Worm (Caenorhabditis elegans) whole organism, L4 larva: ENCODE data around the gene npr-26.

Experiments used
- F10B5.3 ChIP-seq: sonication (generic microtip); optimal IDR thresholded peaks from 2 replicates; lab custom pipeline; 2016; ENCODE audit warnings: mild to moderate bottlenecking, missing genetic modification characterization, missing compliant biosample characterization
- R02D3.7 ChIP-seq: fragments of 150-350 bp; sonication (generic microtip); optimal IDR thresholded peaks from 3 replicates; lab custom pipeline; 2014; ENCODE audit warnings: missing biosample characterization, missing genetic modification characterization
- Y105C5A.15 ChIP-seq: fragments of 200-800 bp; sonication (Bioruptor generic); IDR thresholded peaks from 2 replicates; pipeline ENCODE4 v1.3.6; 2022; ENCODE audit warnings: missing genetic modification characterization, missing compliant biosample characterization
- aha-1 ChIP-seq: fragments of 150-350 bp; peaks from one replicate; lab custom pipeline; 2014; ENCODE audit warnings: missing biosample characterization, missing genetic modification characterization
- ama-1 ChIP-seq: fragments of 150-350 bp; optimal IDR thresholded peaks from 2 replicates; lab custom pipeline; 2014; ENCODE audit warnings: inconsistent platforms, mixed read lengths
- arid-1 ChIP-seq: fragments of 200-800 bp; sonication (Bioruptor generic); conservative IDR thresholded peaks from 2 replicates; pipeline ENCODE4 v1.3.6; 2022; ENCODE audit warnings: missing genetic modification reagents, missing genetic modification characterization, missing compliant biosample characterization
- ceh-82 ChIP-seq: sonication (generic microtip); optimal IDR thresholded peaks from 2 replicates; lab custom pipeline; 2017; ENCODE audit warnings: missing biosample characterization, missing genetic modification characterization
- cey-2 ChIP-seq: sonication (generic microtip); optimal IDR thresholded peaks from 3 replicates; lab custom pipeline; 2017; ENCODE audit warnings: missing genetic modification characterization, mild to moderate bottlenecking, missing compliant biosample characterization, antibody characterized with exemption, borderline replicate concordance; ENCODE audit not compliant: insufficient read depth
- ctbp-1 ChIP-seq: fragments of 200-800 bp; sonication (Bioruptor generic); IDR thresholded peaks from 2 replicates; pipeline ENCODE4 v1.3.6; 2022; ENCODE audit warnings: missing genetic modification reagents, missing genetic modification characterization, missing compliant biosample characterization
- daf-16 ChIP-seq, 3 experiments: sonication (generic microtip); optimal IDR thresholded peaks; 2 replicates each; lab custom pipeline; 2016 to 2017; ENCODE audit warnings: missing genetic modification characterization in 3 of 3, missing genetic modification reagents in 3 of 3, mild to moderate bottlenecking in 2 of 3, missing compliant biosample characterization in 2 of 3, missing biosample characterization in 1 of 3, moderate library complexity in 1 of 3
- dmd-6 ChIP-seq: fragments of 200-800 bp; sonication (Bioruptor generic); IDR thresholded peaks from 2 replicates; pipeline ENCODE4 v1.3.6; 2022; ENCODE audit warnings: missing genetic modification reagents, missing genetic modification characterization, missing compliant biosample characterization
- dmd-8 ChIP-seq: fragments of 200-800 bp; sonication (Bioruptor generic); IDR thresholded peaks from 2 replicates; pipeline ENCODE4 v1.3.6; 2022; ENCODE audit warnings: missing genetic modification characterization, missing compliant biosample characterization
- jun-1 ChIP-seq: fragments of 150-350 bp; optimal IDR thresholded peaks from 2 replicates; lab custom pipeline; 2014; ENCODE audit warnings: missing biosample characterization, missing genetic modification reagents, missing genetic modification characterization
- lin-15B ChIP-seq: fragments of 150-350 bp; sonication (generic microtip); optimal IDR thresholded peaks from 3 replicates; lab custom pipeline; 2014; ENCODE audit warnings: missing biosample characterization, missing genetic modification characterization
- lin-29 ChIP-seq: fragments of 200-800 bp; sonication (Bioruptor generic); IDR thresholded peaks from 2 replicates; pipeline ENCODE4 v1.3.6; 2022; ENCODE audit warnings: missing genetic modification reagents, missing genetic modification characterization, missing compliant biosample characterization
- lin-38 ChIP-seq: fragments of 200-800 bp; sonication (Bioruptor generic); IDR thresholded peaks from 2 replicates; pipeline ENCODE4 v1.3.6; 2022; ENCODE audit warnings: missing genetic modification reagents, missing genetic modification characterization, missing compliant biosample characterization
- lsy-2 ChIP-seq, 2 experiments: fragments of 150-350 bp in 1 of 2; sonication (generic microtip) in 1 of 2; optimal IDR thresholded peaks; 2 replicates each; lab custom pipeline; 2014 to 2017; ENCODE audit warnings: missing biosample characterization in 2 of 2, missing genetic modification characterization in 2 of 2
- mdt-29 ChIP-seq: fragments of 200-800 bp; sonication (Bioruptor generic); IDR thresholded peaks from 2 replicates; pipeline ENCODE4 v1.3.6; 2022; ENCODE audit warnings: missing genetic modification reagents, missing genetic modification characterization, missing compliant biosample characterization
- mep-1 ChIP-seq: fragments of 150-350 bp; sonication (generic microtip); optimal IDR thresholded peaks from 3 replicates; lab custom pipeline; 2014; ENCODE audit warnings: missing biosample characterization, missing genetic modification characterization
- nhr-102 ChIP-seq: sonication (generic microtip); optimal IDR thresholded peaks from 2 replicates; lab custom pipeline; 2016; ENCODE audit warnings: mild to moderate bottlenecking, missing genetic modification characterization, moderate library complexity, missing compliant biosample characterization
- nhr-11 ChIP-seq: fragments of 150-350 bp; optimal IDR thresholded peaks from 2 replicates; lab custom pipeline; 2014; ENCODE audit warnings: missing biosample characterization, missing genetic modification characterization
- nhr-237 ChIP-seq: sonication (generic microtip); optimal IDR thresholded peaks from 2 replicates; lab custom pipeline; 2017; ENCODE audit warnings: missing biosample characterization, missing genetic modification characterization
- nhr-28 ChIP-seq: fragments of 150-350 bp; optimal IDR thresholded peaks from 2 replicates; lab custom pipeline; 2014; ENCODE audit warnings: missing biosample characterization, missing genetic modification characterization
- nhr-48 ChIP-seq: sonication (generic microtip); optimal IDR thresholded peaks from 2 replicates; lab custom pipeline; 2016; ENCODE audit warnings: mild to moderate bottlenecking, missing genetic modification characterization, missing compliant biosample characterization
- nhr-6 ChIP-seq: fragments of 150-350 bp; optimal IDR thresholded peaks from 2 replicates; lab custom pipeline; 2014; ENCODE audit warnings: missing biosample characterization, missing genetic modification characterization
- pha-4 ChIP-seq, 2 experiments: fragments of 150-350 bp in 1 of 2; fragments of 200-800 bp in 1 of 2; sonication (Bioruptor generic) in 1 of 2; IDR thresholded peaks in 1 of 2; optimal IDR thresholded peaks in 1 of 2; 2 replicates each; pipeline versions ENCODE4 v1.3.6 to Lab custom; 2014 to 2022; ENCODE audit warnings: missing genetic modification characterization in 2 of 2, missing genetic modification reagents in 2 of 2, missing biosample characterization in 1 of 2, missing compliant biosample characterization in 1 of 2
- sdz-12 ChIP-seq: fragments of 200-800 bp; sonication (Bioruptor generic); optimal IDR thresholded peaks from 2 replicates; lab custom pipeline; 2018; ENCODE audit warnings: mild to moderate bottlenecking, missing genetic modification characterization, missing compliant biosample characterization
- snpc-1.2 ChIP-seq: fragments of 200-800 bp; sonication (Bioruptor generic); IDR thresholded peaks from 2 replicates; pipeline ENCODE4 v1.3.6; 2022; ENCODE audit warnings: missing genetic modification reagents, missing genetic modification characterization, missing compliant biosample characterization
- spr-3 ChIP-seq: fragments of 200-800 bp; sonication (Bioruptor generic); optimal IDR thresholded peaks from 2 replicates; lab custom pipeline; 2018; ENCODE audit warnings: mild to moderate bottlenecking, missing genetic modification characterization, missing compliant biosample characterization
- unc-62 ChIP-seq, 3 experiments: fragments of 150-350 bp in 1 of 3; sonication (generic microtip); optimal IDR thresholded peaks in 2 of 3; peaks in 1 of 3; 1 replicate in 1 of 3; 2 replicates in 2 of 3; lab custom pipeline; 2014 to 2017; ENCODE audit warnings: missing biosample characterization in 3 of 3, missing genetic modification characterization in 3 of 3, missing genetic modification reagents in 3 of 3, missing genotype in 1 of 3
- zfp-3 ChIP-seq: fragments of 200-800 bp; sonication (Bioruptor generic); conservative IDR thresholded peaks from 2 replicates; pipeline ENCODE4 v1.3.6; 2022; ENCODE audit warnings: missing genetic modification reagents, missing genetic modification characterization, missing compliant biosample characterization
- ztf-7 ChIP-seq: fragments of 150-350 bp; optimal IDR thresholded peaks from 2 replicates; lab custom pipeline; 2014; ENCODE audit warnings: missing biosample characterization, missing genetic modification characterization

The npr-26 gene

DNA sequence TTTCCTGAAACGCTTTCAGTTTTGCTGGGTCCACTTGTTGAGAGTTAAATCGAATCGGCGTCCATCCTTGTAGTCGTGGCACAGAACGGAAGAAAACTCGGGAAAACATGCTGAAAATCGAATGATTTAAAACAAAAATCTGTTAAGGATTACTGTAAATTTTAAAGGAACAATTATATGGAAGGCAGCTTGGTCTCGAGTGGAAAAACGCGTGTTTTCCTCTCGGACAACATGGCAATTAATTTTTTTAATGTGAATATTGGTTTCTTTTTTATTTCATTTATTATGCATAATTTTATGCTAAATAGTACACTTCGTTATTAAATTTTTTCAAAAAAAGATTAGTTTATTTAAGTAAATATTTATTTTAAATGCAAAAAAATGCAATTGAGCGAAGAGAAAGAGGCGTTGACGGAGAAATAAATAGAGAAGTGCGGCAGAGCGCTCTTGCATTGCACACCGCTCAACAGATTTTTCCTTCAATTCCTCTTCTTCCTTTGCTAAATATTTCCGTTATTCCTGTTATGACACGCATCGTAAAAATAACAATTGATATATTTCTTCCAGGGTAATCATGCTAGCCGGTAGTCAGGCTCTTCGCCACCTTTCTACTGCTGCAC, 37.5 kb downstream of the npr-26 start, which contains the start of the genes C30H6.9 and dlat-2 (continued):
- TF ChIP-seq snpc-1.2: peak; percentile 71
- TF ChIP-seq zfp-3: no peak
- no peak for TF ChIP-seq jun-1 (tag; lab: Kevin White, UChicago)
- TF ChIP-seq lin-38 (GFP tag; lab: Robert Waterston, UW): peak; percentile 85
- TF ChIP-seq nhr-237 (tag; lab: Kevin White, UChicago): no peak
- no peak for TF ChIP-seq nhr-102
- no peak for TF ChIP-seq unc-62 (GFP tag; optimal IDR thresholded peaks at IDR 0.05 in 1 of 2; lab: Kevin White, UChicago)
- no peak for TF ChIP-seq unc-62 (tag; optimal IDR thresholded peaks at IDR 0.05; lab: Kevin White, UChicago)
- TF ChIP-seq nhr-28 (tag; lab: Kevin White, UChicago): peak; percentile 28
- TF ChIP-seq lsy-2 (tag; optimal IDR thresholded peaks at IDR 0.05; lab: Kevin White, UChicago): peak in 1 of 2 experiments; percentile 43
- no peak for TF ChIP-seq arid-1 (GFP tag; lab: Robert Waterston, UW)
- TF ChIP-seq ztf-7 (tag; lab: Kevin White, UChicago): no peak
- no peak for TF ChIP-seq spr-3
- TF ChIP-seq ceh-82 (tag; lab: Kevin White, UChicago): no peak
- no peak for TF ChIP-seq pha-4 (GFP tag; IDR thresholded peaks at IDR 0.05; lab: Robert Waterston, UW)
- TF ChIP-seq pha-4 (tag; optimal IDR thresholded peaks at IDR 0.05; lab: Kevin White, UChicago): peak; percentile 40

DNA sequence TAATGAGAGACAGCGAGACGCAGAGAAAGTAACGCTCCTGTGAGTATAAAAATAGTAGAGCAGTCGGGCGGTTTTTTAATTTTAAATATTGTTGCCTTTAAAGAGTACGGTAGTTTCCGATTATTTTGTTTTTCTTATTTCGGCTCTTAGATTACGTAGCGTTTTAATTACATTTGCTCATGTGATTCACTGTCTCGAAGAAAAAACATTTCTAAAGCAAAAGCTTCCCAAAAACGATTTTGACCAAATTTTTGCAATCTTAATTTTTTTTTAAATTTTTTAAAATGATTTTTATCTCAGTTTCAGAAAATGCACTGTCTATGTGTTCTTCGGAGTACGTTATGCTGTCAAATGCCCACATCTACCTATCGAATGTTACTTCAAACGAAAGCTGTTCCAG, 41.5 kb downstream of the npr-26 start, which contains the start of gene haf-1:
Gene haf-1, plus strand, starts transcription at position 301 of the 400 bp plus-strand sequence.
- TF ChIP-seq nhr-11 (tag; lab: Kevin White, UChicago) (no peak), daf-16 (GFP tag; optimal IDR thresholded peaks at IDR 0.05; lab: Kevin White, UChicago) (no peak), daf-16 (tag; optimal IDR thresholded peaks at IDR 0.05; lab: Kevin White, UChicago) (peak; percentile 59)

DNA sequence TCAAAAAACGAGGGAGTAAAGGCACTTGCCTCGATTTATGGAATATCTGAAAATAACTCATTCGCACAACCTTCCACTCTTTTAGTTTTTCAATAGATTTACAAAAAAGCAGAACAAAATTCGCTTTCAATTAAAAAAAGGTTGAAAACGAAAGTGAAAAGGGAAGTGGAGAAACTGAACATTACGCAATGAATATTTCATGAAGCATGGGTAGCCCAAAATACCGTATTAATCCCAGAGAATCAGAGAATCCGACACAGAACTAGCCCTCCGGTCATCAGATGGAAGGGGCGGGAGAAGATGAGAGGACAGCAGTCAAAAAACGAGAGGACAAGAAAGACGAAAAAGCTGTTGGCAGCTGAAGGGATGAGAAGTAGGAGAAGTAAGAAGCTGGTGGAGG, 46.2 kb downstream of the npr-26 start, which contains the start of gene C30H6.5:
Gene C30H6.5, plus strand, starts transcription at position 301 of the 400 bp plus-strand sequence.
- TF ChIP-seq nhr-28 (tag; lab: Kevin White, UChicago) (no peak), F10B5.3 (tag; lab: Kevin White, UChicago) (no peak), nhr-48 (tag; lab: Kevin White, UChicago) (no peak), nhr-6 (no peak), ceh-82 (tag; lab: Kevin White, UChicago) (no peak), aha-1 (tag; lab: Kevin White, UChicago) (no peak), mdt-29 (no peak), lin-15B (tag; lab: Kevin White, UChicago) (no peak), dmd-8 (GFP tag; lab: Robert Waterston, UW) (no peak), ctbp-1 (GFP tag; lab: Robert Waterston, UW) (no peak), nhr-102 (no peak), mep-1 (tag; lab: Kevin White, UChicago) (no peak), unc-62 (GFP tag; optimal IDR thresholded peaks at IDR 0.05 in 1 of 2; lab: Kevin White, UChicago) (no peak), unc-62 (tag; optimal IDR thresholded peaks at IDR 0.05; lab: Kevin White, UChicago) (no peak), Y105C5A.15 (GFP tag; lab: Robert Waterston, UW) (no peak), cey-2 (no peak), sdz-12 (GFP tag; lab: Kevin White, UChicago) (no peak), dmd-6 (GFP tag; lab: Robert Waterston, UW) (no peak), lin-29 (GFP tag; lab: Robert Waterston, UW) (no peak)

DNA sequence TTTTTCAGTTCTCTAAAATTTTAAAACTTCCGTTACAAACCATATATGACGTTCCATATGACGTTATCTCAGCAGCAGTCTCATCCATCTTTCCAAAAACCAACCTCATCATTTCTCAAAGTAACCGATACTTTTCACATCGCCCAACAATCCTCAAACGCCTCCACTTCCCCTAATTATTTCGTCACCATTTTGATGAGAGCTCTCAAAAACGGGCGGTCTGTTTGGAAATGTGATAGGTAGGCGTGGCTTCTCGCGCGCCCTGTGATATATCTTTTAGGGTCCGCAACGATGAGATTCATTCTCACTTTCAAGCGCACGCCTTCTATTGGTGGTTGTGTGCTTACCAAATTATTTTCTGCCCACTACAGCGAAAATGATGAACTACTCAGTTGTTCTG, 49.3 kb downstream of the npr-26 start, which contains the start of gene trh-1:
Gene trh-1, plus strand, starts transcription at position 301 of the 400 bp plus-strand sequence.
- TF ChIP-seq pha-4 (GFP tag; IDR thresholded peaks at IDR 0.05; lab: Robert Waterston, UW) (no peak), pha-4 (tag; optimal IDR thresholded peaks at IDR 0.05; lab: Kevin White, UChicago) (no peak), R02D3.7 (tag; lab: Kevin White, UChicago) (no peak), ama-1 (no peak)
- TF ChIP-seq, all 104 proteins: peak for 0
